Worm (Caenorhabditis elegans) whole organism, L2 larva: ENCODE data around the gene B0218.5.

ENCODE experiments used
- F13H6.1 ChIP-seq: sonication (generic microtip); optimal IDR thresholded peaks from 2 replicates; lab custom pipeline; 2016; ENCODE audit warnings: missing genetic modification characterization, missing compliant biosample characterization
- R02D3.7 ChIP-seq: fragments of 150-350 bp; optimal IDR thresholded peaks from 2 replicates; lab custom pipeline; 2014; ENCODE audit warnings: missing biosample characterization, missing genetic modification characterization
- ZK546.5 ChIP-seq: sonication (generic microtip); optimal IDR thresholded peaks from 2 replicates; lab custom pipeline; 2017; ENCODE audit warnings: missing biosample characterization, missing genetic modification characterization
- aly-2 ChIP-seq: fragments of 150-350 bp; optimal IDR thresholded peaks from 2 replicates; lab custom pipeline; 2014; ENCODE audit warnings: missing biosample characterization, missing genetic modification characterization
- ama-1 ChIP-seq: fragments of 150-350 bp; optimal IDR thresholded peaks from 2 replicates; lab custom pipeline; 2018; ENCODE audit warnings: inconsistent platforms
- ceh-82 ChIP-seq: fragments of 150-350 bp; optimal IDR thresholded peaks from 2 replicates; lab custom pipeline; 2014; ENCODE audit warnings: missing biosample characterization, missing genetic modification characterization
- crh-2 ChIP-seq: sonication (generic microtip); optimal IDR thresholded peaks from 2 replicates; lab custom pipeline; 2017; ENCODE audit warnings: missing biosample characterization, missing genetic modification characterization
- dmd-4 ChIP-seq: sonication (generic microtip); optimal IDR thresholded peaks from 2 replicates; lab custom pipeline; 2017; ENCODE audit warnings: missing biosample characterization, missing genetic modification characterization
- egl-27 ChIP-seq: sonication (generic microtip); optimal IDR thresholded peaks from 3 replicates; lab custom pipeline; 2017; ENCODE audit warnings: missing biosample characterization, missing genetic modification reagents, missing genetic modification characterization
- elt-1 ChIP-seq: fragments of 150-350 bp; optimal IDR thresholded peaks from 2 replicates; lab custom pipeline; 2014; ENCODE audit warnings: missing biosample characterization, missing genetic modification characterization
- elt-3 ChIP-seq: sonication (generic microtip); optimal IDR thresholded peaks from 2 replicates; lab custom pipeline; 2017; ENCODE audit warnings: missing biosample characterization, missing genetic modification characterization
- fos-1 ChIP-seq: fragments of 150-350 bp; optimal IDR thresholded peaks from 2 replicates; lab custom pipeline; 2014; ENCODE audit warnings: missing biosample characterization, missing genetic modification characterization
- gmeb-1 ChIP-seq: fragments of 150-350 bp; optimal IDR thresholded peaks from 2 replicates; lab custom pipeline; 2014; ENCODE audit warnings: missing biosample characterization, missing genetic modification characterization
- lin-11 ChIP-seq: fragments of 150-350 bp; sonication (generic microtip); optimal IDR thresholded peaks from 2 replicates; lab custom pipeline; 2014; ENCODE audit warnings: missing biosample characterization, missing genetic modification characterization, inconsistent platforms, mixed read lengths
- lin-13 ChIP-seq: fragments of 150-350 bp; optimal IDR thresholded peaks from 2 replicates; lab custom pipeline; 2014; ENCODE audit warnings: missing biosample characterization, missing genetic modification reagents, missing genetic modification characterization
- lin-39 ChIP-seq: fragments of 150-350 bp; optimal IDR thresholded peaks from 2 replicates; lab custom pipeline; 2014; ENCODE audit warnings: missing biosample characterization, missing genetic modification reagents, missing genetic modification characterization
- lsy-2 ChIP-seq, 2 experiments: fragments of 150-350 bp in 1 of 2; sonication (generic microtip) in 1 of 2; optimal IDR thresholded peaks; 2 replicates each; lab custom pipeline; 2014 to 2017; ENCODE audit warnings: missing biosample characterization in 2 of 2, missing genetic modification characterization in 2 of 2
- mab-5 ChIP-seq: fragments of 150-350 bp; optimal IDR thresholded peaks from 2 replicates; lab custom pipeline; 2014; ENCODE audit warnings: missing biosample characterization, missing genetic modification characterization
- mbf-1 ChIP-seq: sonication (generic microtip); optimal IDR thresholded peaks from 2 replicates; lab custom pipeline; 2017; ENCODE audit warnings: missing biosample characterization, missing genetic modification characterization
- mdl-1 ChIP-seq, 2 experiments: fragments of 150-350 bp in 1 of 2; sonication (generic microtip) in 1 of 2; optimal IDR thresholded peaks; 2 replicates each; lab custom pipeline; 2017; ENCODE audit warnings: missing biosample characterization in 2 of 2, missing genetic modification characterization in 2 of 2
- nhr-10 ChIP-seq: sonication (generic microtip); optimal IDR thresholded peaks from 2 replicates; lab custom pipeline; 2017; ENCODE audit warnings: missing biosample characterization, missing genetic modification characterization
- nhr-11 ChIP-seq: fragments of 150-350 bp; optimal IDR thresholded peaks from 2 replicates; lab custom pipeline; 2014; ENCODE audit warnings: missing biosample characterization, missing genetic modification characterization
- nhr-129 ChIP-seq: fragments of 150-350 bp; optimal IDR thresholded peaks from 2 replicates; lab custom pipeline; 2014; ENCODE audit warnings: missing biosample characterization, missing genetic modification characterization
- nhr-21 ChIP-seq: fragments of 150-350 bp; optimal IDR thresholded peaks from 2 replicates; lab custom pipeline; 2014; ENCODE audit warnings: missing biosample characterization, missing genetic modification characterization
- nhr-237 ChIP-seq: fragments of 150-350 bp; optimal IDR thresholded peaks from 2 replicates; lab custom pipeline; 2014; ENCODE audit warnings: missing biosample characterization, missing genetic modification characterization
- nhr-25 ChIP-seq: fragments of 150-350 bp; sonication (generic microtip); optimal IDR thresholded peaks from 3 replicates; lab custom pipeline; 2014; ENCODE audit warnings: missing biosample characterization, missing genetic modification characterization
- nhr-6 ChIP-seq: fragments of 150-350 bp; optimal IDR thresholded peaks from 2 replicates; lab custom pipeline; 2014; ENCODE audit warnings: missing biosample characterization, missing genetic modification characterization
- peb-1 ChIP-seq: fragments of 150-350 bp; optimal IDR thresholded peaks from 2 replicates; lab custom pipeline; 2014; ENCODE audit warnings: missing biosample characterization, missing genetic modification characterization
- skn-1 ChIP-seq: sonication (generic microtip); optimal IDR thresholded peaks from 2 replicates; lab custom pipeline; 2017; ENCODE audit warnings: missing biosample characterization, missing genetic modification characterization
- sma-3 ChIP-seq: sonication (generic microtip); optimal IDR thresholded peaks from 2 replicates; lab custom pipeline; 2016; ENCODE audit warnings: missing genetic modification reagents, missing genetic modification characterization, missing compliant biosample characterization
- sma-9 ChIP-seq, 2 experiments: fragments of 150-350 bp in 1 of 2; sonication (generic microtip) in 1 of 2; optimal IDR thresholded peaks; 2 replicates each; lab custom pipeline; 2014 to 2016; ENCODE audit warnings: missing genetic modification characterization in 2 of 2, mild to moderate bottlenecking in 1 of 2, missing biosample characterization in 1 of 2, missing compliant biosample characterization in 1 of 2, missing genetic modification reagents in 1 of 2, moderate library complexity in 1 of 2
- snpc-4 ChIP-seq: fragments of 150-350 bp; optimal IDR thresholded peaks from 2 replicates; lab custom pipeline; 2014; ENCODE audit warnings: missing biosample characterization, missing genetic modification characterization
- unc-39 ChIP-seq: fragments of 150-350 bp; optimal IDR thresholded peaks from 2 replicates; lab custom pipeline; 2014; ENCODE audit warnings: missing biosample characterization, missing genetic modification characterization
- unc-55 ChIP-seq: fragments of 150-350 bp; sonication (generic microtip); optimal IDR thresholded peaks from 3 replicates; lab custom pipeline; 2014; ENCODE audit warnings: missing biosample characterization, missing genetic modification reagents, missing genetic modification characterization
- zag-1 ChIP-seq: fragments of 150-350 bp; optimal IDR thresholded peaks from 2 replicates; lab custom pipeline; 2014; ENCODE audit warnings: missing biosample characterization, missing genetic modification characterization
- ztf-1 ChIP-seq: fragments of 200-800 bp; sonication (Bioruptor generic); conservative IDR thresholded peaks from 2 replicates; pipeline ENCODE4 v1.3.6; 2022; ENCODE audit warnings: missing genetic modification characterization, missing compliant biosample characterization
- ztf-11 ChIP-seq: sonication (generic microtip); optimal IDR thresholded peaks from 2 replicates; lab custom pipeline; 2017; ENCODE audit warnings: missing biosample characterization, missing genetic modification characterization
- ztf-4 ChIP-seq: fragments of 150-350 bp; optimal IDR thresholded peaks from 2 replicates; lab custom pipeline; 2014; ENCODE audit warnings: missing biosample characterization, missing genetic modification characterization

Gene B0218.5

ce11 chrIV:8201133-8201532, 44.1 kb upstream of the B0218.5 start, which contains the start of gene glrx-22:
Gene glrx-22 (minus strand): TSS chrIV:8201233.
- no peak for TF ChIP-seq zag-1 (tag; lab: Kevin White, UChicago)
- TF ChIP-seq lin-11 (tag; lab: Kevin White, UChicago): no peak
- TF ChIP-seq ZK546.5 (tag; lab: Kevin White, UChicago): no peak
- no peak for TF ChIP-seq unc-39 (tag; lab: Kevin White, UChicago)
- no peak for TF ChIP-seq nhr-25
- no peak for TF ChIP-seq ztf-1 (GFP tag; lab: Robert Waterston, UW)
- TF ChIP-seq nhr-6 (tag; lab: Kevin White, UChicago): no peak
- no peak for TF ChIP-seq gmeb-1 (tag; lab: Kevin White, UChicago)
- TF ChIP-seq ceh-82: no peak

ce11 chrIV:8199824-8200223, 42.8 kb upstream of the B0218.5 start:
- TF ChIP-seq peb-1 (no peak), crh-2 (tag; lab: Kevin White, UChicago) (peak; percentile 8), ztf-11 (tag; lab: Kevin White, UChicago) (no peak), fos-1 (peak; percentile 94)
- TF ChIP-seq, all 48 proteins: peak for 2

- TF ChIP-seq sma-9 (GFP tag; optimal IDR thresholded peaks at IDR 0.05; lab: Kevin White, UChicago) (no peak), sma-9 (tag; optimal IDR thresholded peaks at IDR 0.05; lab: Kevin White, UChicago) (no peak), unc-55 (GFP tag; lab: Kevin White, UChicago) (no peak), snpc-4 (tag; lab: Kevin White, UChicago) (no peak), R02D3.7 (tag; lab: Kevin White, UChicago) (no peak), F13H6.1 (tag; lab: Kevin White, UChicago) (no peak), lsy-2 (tag; optimal IDR thresholded peaks at IDR 0.05; lab: Kevin White, UChicago) (no peak), ztf-11 (tag; lab: Kevin White, UChicago) (no peak)
- TF ChIP-seq, all 48 proteins: peak for 0
Observed at ce11 chrIV:8199274-8199673, 42.2 kb upstream of the B0218.5 start.

ce11 chrIV:8198851-8199250, 41.8 kb upstream of the B0218.5 start, which contains the start of gene wsp-1:
Gene wsp-1 (minus strand): TSS chrIV:8198951.
- no peak for TF ChIP-seq nhr-25
- TF ChIP-seq elt-1: no peak
- no peak for TF ChIP-seq lin-11 (tag; lab: Kevin White, UChicago)
- no peak for TF ChIP-seq lin-39 (tag; lab: Kevin White, UChicago)
- no peak for TF ChIP-seq ztf-1 (GFP tag; lab: Robert Waterston, UW)
- no peak for TF ChIP-seq aly-2 (tag; lab: Kevin White, UChicago)
- no peak for TF ChIP-seq R02D3.7 (tag; lab: Kevin White, UChicago)
- no peak for TF ChIP-seq mab-5 (tag; lab: Kevin White, UChicago)
- no peak for TF ChIP-seq dmd-4 (tag; lab: Kevin White, UChicago)

ce11 chrIV:8192878-8193277, 35.8 kb upstream of the B0218.5 start:
- TF ChIP-seq mbf-1 (no peak), unc-55 (GFP tag; lab: Kevin White, UChicago) (no peak), unc-39 (tag; lab: Kevin White, UChicago) (no peak), lin-13 (no peak), skn-1 (tag; lab: Kevin White, UChicago) (no peak), ceh-82 (no peak), ztf-4 (tag; lab: Kevin White, UChicago) (no peak), nhr-11 (tag; lab: Kevin White, UChicago) (no peak), nhr-6 (tag; lab: Kevin White, UChicago) (no peak), ama-1 (lab: Kevin White, UChicago) (no peak), snpc-4 (tag; lab: Kevin White, UChicago) (no peak), sma-3 (GFP tag; lab: Kevin White, UChicago) (no peak), crh-2 (tag; lab: Kevin White, UChicago) (no peak), nhr-21 (tag; lab: Kevin White, UChicago) (no peak)

ce11 chrIV:8189667-8190066, 32.6 kb upstream of the B0218.5 start:
- TF ChIP-seq zag-1 (tag; lab: Kevin White, UChicago) (no peak), nhr-10 (tag; lab: Kevin White, UChicago) (no peak), crh-2 (tag; lab: Kevin White, UChicago) (no peak), nhr-129 (tag; lab: Kevin White, UChicago) (no peak), elt-3 (tag; lab: Kevin White, UChicago) (no peak), gmeb-1 (tag; lab: Kevin White, UChicago) (no peak), ztf-11 (tag; lab: Kevin White, UChicago) (no peak), peb-1 (no peak), sma-9 (GFP tag; optimal IDR thresholded peaks at IDR 0.05; lab: Kevin White, UChicago) (no peak), sma-9 (tag; optimal IDR thresholded peaks at IDR 0.05; lab: Kevin White, UChicago) (no peak), ZK546.5 (tag; lab: Kevin White, UChicago) (no peak), nhr-237 (no peak), ztf-1 (GFP tag; lab: Robert Waterston, UW) (no peak), ztf-4 (tag; lab: Kevin White, UChicago) (no peak), R02D3.7 (tag; lab: Kevin White, UChicago) (no peak), sma-3 (GFP tag; lab: Kevin White, UChicago) (no peak), mdl-1 (tag; optimal IDR thresholded peaks at IDR 0.05; lab: Kevin White, UChicago) (no peak), egl-27 (tag; lab: Kevin White, UChicago) (no peak), unc-39 (tag; lab: Kevin White, UChicago) (no peak)
